Worm (Caenorhabditis elegans): Measurements from ENCODE around the gene T13H5.8.

Gene T13H5.8

DNA sequence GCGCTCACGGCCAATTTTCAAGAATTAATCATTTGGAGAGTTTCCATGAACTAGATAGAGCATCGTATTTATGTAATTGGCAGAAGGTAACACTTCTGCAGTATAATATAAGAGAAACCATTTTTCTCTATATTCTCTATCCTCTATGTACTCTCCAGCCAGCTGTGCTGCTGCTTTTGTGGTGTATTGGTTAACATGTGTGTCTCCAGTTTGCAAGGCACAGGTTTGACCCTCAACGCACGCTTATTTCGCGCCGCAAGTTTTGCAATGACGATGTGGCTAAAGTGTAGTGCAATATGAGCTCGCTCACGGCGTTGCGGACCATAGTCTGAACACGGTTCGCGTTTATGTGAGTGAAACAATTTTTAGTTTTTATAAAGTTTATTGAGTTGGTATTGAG is 28.7 kb downstream of the T13H5.8 start (continued):
- TF ChIP-seq pqm-1 (tag; optimal IDR thresholded peaks at IDR 0.05), result peak; percentile 6

DNA sequence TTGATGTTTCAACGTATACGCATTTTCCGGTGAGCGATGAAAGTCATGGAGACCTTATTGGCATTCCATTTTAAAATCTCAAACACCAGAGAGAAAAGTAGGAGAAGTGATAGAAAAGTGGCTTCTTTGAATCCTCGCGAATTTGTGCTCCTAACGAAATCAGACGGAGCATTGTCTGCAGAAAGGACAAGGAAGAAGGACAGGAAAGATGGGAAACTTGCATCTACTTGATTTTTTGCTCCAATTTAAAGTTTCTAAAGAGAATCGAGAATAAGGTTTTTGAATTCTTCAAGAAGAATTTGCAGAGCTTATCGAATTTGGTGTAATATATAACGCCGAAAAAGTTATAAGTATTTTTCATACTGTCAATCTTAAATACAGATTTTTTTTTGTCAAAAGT is 32.8 kb downstream of the T13H5.8 start:
- TF ChIP-seq ces-1 (GFP tag; optimal IDR thresholded peaks at IDR 0.05), result peak; percentile 20
- no peak for TF ChIP-seq fos-1 (tag; optimal IDR thresholded peaks at IDR 0.05)
- TF ChIP-seq fkh-10 (GFP tag; optimal IDR thresholded peaks at IDR 0.05), result peak; percentile 56
- no peak for TF ChIP-seq hlh-30 (tag; optimal IDR thresholded peaks at IDR 0.05; ENCODE audit: insufficient read depth)

DNA sequence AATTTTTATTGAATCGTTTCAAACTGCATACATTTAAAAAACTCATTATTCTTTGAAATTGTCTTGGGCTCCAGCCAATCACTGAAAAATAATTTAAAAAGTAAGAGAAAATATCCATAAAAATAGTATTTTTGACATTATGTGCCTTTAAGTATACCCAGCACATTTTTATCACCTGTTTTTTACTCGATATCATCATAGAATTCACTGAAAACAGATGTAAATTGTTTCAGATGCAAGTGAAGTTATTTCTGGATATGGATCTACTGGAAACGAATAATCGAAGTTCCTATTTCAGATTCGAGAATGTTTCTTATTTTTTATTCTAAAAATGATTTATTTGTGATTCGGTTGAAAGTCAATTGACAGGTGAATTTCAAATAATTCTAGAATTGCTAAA is 36.3 kb downstream of the T13H5.8 start:
- no peak for TF ChIP-seq daf-8 (GFP tag; IDR thresholded peaks at IDR 0.05)
- no peak for TF ChIP-seq lin-1 (GFP tag; IDR thresholded peaks at IDR 0.05)
- TF ChIP-seq ceh-28 (tag; optimal IDR thresholded peaks at IDR 0.05), result no peak
- TF ChIP-seq ceh-62 (tag; optimal IDR thresholded peaks at IDR 0.05), result no peak
- no peak for TF ChIP-seq R02D3.7 (tag; optimal IDR thresholded peaks at IDR 0.05)
- no peak for TF ChIP-seq zfp-3 (GFP tag; conservative IDR thresholded peaks at IDR 0.05)
- TF ChIP-seq F10B5.3 (tag; optimal IDR thresholded peaks at IDR 0.05), result no peak
- no peak for TF ChIP-seq nhr-48 (tag; optimal IDR thresholded peaks at IDR 0.05)
- TF ChIP-seq spr-1 (tag; optimal IDR thresholded peaks at IDR 0.05), result no peak
- no peak for TF ChIP-seq madf-9 (GFP tag; conservative IDR thresholded peaks at IDR 0.05)
- TF ChIP-seq mep-1 (tag; optimal IDR thresholded peaks at IDR 0.05), result no peak
- no peak for TF ChIP-seq mes-2 (tag; optimal IDR thresholded peaks at IDR 0.05; ENCODE audit: poor library complexity, severe bottlenecking)
- TF ChIP-seq hif-1 (tag; optimal IDR thresholded peaks at IDR 0.05), result no peak
- TF ChIP-seq skn-1 (tag; optimal IDR thresholded peaks at IDR 0.05), result no peak
- TF ChIP-seq F37D6.2 (tag; optimal IDR thresholded peaks at IDR 0.05), result no peak

DNA sequence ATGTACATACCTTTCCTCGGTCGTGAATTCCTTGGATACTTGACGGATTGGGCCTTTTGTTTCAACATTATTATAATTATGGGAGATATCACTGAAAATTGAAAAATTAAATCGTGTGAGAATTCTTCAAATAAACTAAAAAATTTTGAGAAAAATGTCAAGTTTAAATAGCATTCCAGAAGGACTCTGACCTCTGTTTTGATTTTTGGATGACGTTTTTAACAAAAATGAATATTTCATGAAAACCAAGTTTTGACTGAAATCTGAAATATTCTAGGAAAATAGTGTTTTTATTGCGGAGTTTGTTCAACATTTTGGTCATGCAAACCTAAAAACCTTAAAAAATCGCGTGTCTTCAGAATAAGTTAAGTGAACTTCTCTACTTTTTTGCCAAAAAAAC is 37.9 kb downstream of the T13H5.8 start, which contains the start of gene glb-27:
TSS of gene glb-27 (minus strand) at position 101 of the 400 bp plus-strand sequence.
- TF ChIP-seq nhr-42 (GFP tag; IDR thresholded peaks at IDR 0.05), result no peak

DNA sequence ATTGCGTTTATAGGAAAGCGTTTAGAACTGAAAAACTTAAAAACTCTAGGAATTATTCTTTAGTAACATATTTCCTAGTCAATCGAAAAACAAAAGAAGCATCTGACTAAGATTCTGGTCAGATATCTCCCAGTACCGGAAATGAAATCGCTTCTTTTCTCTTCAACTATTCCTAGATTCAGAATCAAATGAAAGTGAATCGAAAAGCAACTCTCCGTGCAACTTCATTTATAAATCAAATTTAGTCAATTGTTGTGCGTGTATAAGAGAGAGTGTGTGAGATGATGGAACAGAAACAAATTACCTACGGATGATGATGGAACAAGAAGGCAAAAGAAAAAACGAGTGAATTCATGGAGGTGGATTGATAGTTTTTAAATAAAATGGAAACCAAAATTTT is 40.9 kb downstream of the T13H5.8 start:
- TF ChIP-seq lsy-2 (tag; optimal IDR thresholded peaks at IDR 0.05), result peak in 1 of 2 experiments; percentile 34
- no peak for TF ChIP-seq dve-1 (tag; optimal IDR thresholded peaks at IDR 0.05; ENCODE audit: insufficient read depth)
- TF ChIP-seq unc-39 (tag; optimal IDR thresholded peaks at IDR 0.05), result no peak
- TF ChIP-seq pha-4 (GFP tag; IDR thresholded peaks at IDR 0.05), result no peak
- no peak for TF ChIP-seq pha-4 (tag; optimal IDR thresholded peaks at IDR 0.05)
- no peak for TF ChIP-seq ceh-20 (GFP tag; IDR thresholded peaks at IDR 0.05)
- TF ChIP-seq ama-1 (optimal IDR thresholded peaks at IDR 0.05), result peak; percentile 31
- peak; percentile 82 for TF ChIP-seq ces-1 (GFP tag; optimal IDR thresholded peaks at IDR 0.05)
- TF ChIP-seq ceh-44 (GFP tag; IDR thresholded peaks at IDR 0.05), result no peak
- TF ChIP-seq fkh-10 (GFP tag; optimal IDR thresholded peaks at IDR 0.05), result peak; percentile 99
- TF ChIP-seq unc-130 (GFP tag; optimal IDR thresholded peaks at IDR 0.05), result no peak
- no peak for TF ChIP-seq nhr-237 (tag; optimal IDR thresholded peaks at IDR 0.05)

DNA sequence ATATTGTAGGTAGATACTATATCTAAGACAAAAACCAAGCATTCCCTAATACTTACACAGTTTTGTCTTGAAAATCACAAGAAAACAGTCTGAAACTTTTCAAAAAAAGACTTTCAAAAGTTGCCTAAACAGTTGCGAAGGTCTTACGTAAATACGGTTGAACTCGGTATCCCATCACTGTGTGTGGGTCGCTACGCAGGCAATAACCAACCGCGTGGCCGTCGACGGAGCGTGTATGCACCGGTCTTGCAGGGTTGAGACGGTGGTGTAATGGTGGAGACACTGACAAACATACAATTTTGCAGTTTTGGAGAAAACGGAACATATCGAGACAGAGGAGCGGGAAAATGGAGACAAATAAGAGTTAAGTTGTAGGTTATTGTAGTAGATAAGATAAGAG is 42.9 kb downstream of the T13H5.8 start, which contains the start of gene iff-2:
TSS of gene iff-2 (minus strand) at position 141 of the 400 bp plus-strand sequence.
- TF ChIP-seq nhr-6 (tag; optimal IDR thresholded peaks at IDR 0.05) (peak; percentile 99), ama-1 (optimal IDR thresholded peaks at IDR 0.05) (peak; percentile 68), lsy-2 (tag; optimal IDR thresholded peaks at IDR 0.05) (peak; percentile 97 to 98), gei-8 (GFP tag; optimal IDR thresholded peaks at IDR 0.05) (peak; percentile 58), D1046.2 (GFP tag; IDR thresholded peaks at IDR 0.05) (peak; percentile 94), dmd-8 (GFP tag; IDR thresholded peaks at IDR 0.05) (no peak; the same call in 1 of the 2 replicates), unc-130 (GFP tag; optimal IDR thresholded peaks at IDR 0.05) (peak; percentile 51), zip-2 (tag; optimal IDR thresholded peaks at IDR 0.05) (peak; percentile 89), attf-4 (tag; optimal IDR thresholded peaks at IDR 0.05) (no peak), zfp-3 (GFP tag; conservative IDR thresholded peaks at IDR 0.05) (peak; percentile 97), ceh-82 (tag; optimal IDR thresholded peaks at IDR 0.05) (peak; percentile 12), dve-1 (tag; optimal IDR thresholded peaks at IDR 0.05; ENCODE audit: insufficient read depth) (peak; percentile 100), nhr-76 (tag; optimal IDR thresholded peaks at IDR 0.05) (peak; percentile 81), nhr-237 (tag; optimal IDR thresholded peaks at IDR 0.05) (peak; percentile 83), mxl-3 (GFP tag; optimal IDR thresholded peaks at IDR 0.05) (peak; percentile 100), snpc-1.2 (GFP tag; IDR thresholded peaks at IDR 0.05) (no peak), lin-29 (GFP tag; IDR thresholded peaks at IDR 0.05) (peak; percentile 88), pha-4 (GFP tag; IDR thresholded peaks at IDR 0.05) (peak; percentile 96), pha-4 (tag; optimal IDR thresholded peaks at IDR 0.05) (no peak), jun-1 (tag; optimal IDR thresholded peaks at IDR 0.05) (peak; percentile 97)
